Fruit fly (Drosophila melanogaster): ENCODE data around the gene tko.

The tko gene

dm6 chrX:2443798-2444197 lies at the start of gene tko:
Gene tko, minus strand, starts transcription at chrX:2443976.
- no peak for TF ChIP-seq cic (GFP tag; optimal IDR thresholded peaks at IDR 0.05)
- peak; percentile 84 for TF ChIP-seq bab1 (GFP tag; optimal IDR thresholded peaks at IDR 0.05)
- peak; percentile 15 for TF ChIP-seq ovo (GFP tag; optimal IDR thresholded peaks at IDR 0.05)
- peak; percentile 7 for TF ChIP-seq Mnt (GFP tag; optimal IDR thresholded peaks at IDR 0.05)
- peak; percentile 36 for TF ChIP-seq CG1620 (GFP tag; optimal IDR thresholded peaks at IDR 0.05)
- no peak for TF ChIP-seq Clk (GFP tag; optimal IDR thresholded peaks at IDR 0.05)

dm6 chrX:2469843-2470442 lies 26.2 kb upstream of the tko start, which contains the start of gene boi:
Gene boi, minus strand, starts transcription at chrX:2470043.
- TF ChIP-seq Mnt (GFP tag; optimal IDR thresholded peaks at IDR 0.05) (no peak), CG5204 (GFP tag; optimal IDR thresholded peaks at IDR 0.05) (no peak), toe (GFP tag; optimal IDR thresholded peaks at IDR 0.05) (no peak), CG7101 (tag; optimal IDR thresholded peaks at IDR 0.05) (no peak), tj (GFP tag; optimal IDR thresholded peaks at IDR 0.05) (no peak), CG11617 (GFP tag; optimal IDR thresholded peaks at IDR 0.05) (no peak), CG12768 (GFP tag; optimal IDR thresholded peaks at IDR 0.05) (no peak), Clk (GFP tag; optimal IDR thresholded peaks at IDR 0.05) (no peak), kay (GFP tag; ENCODE audit: borderline replicate concordance) (no peak), cnc (optimal IDR thresholded peaks at IDR 0.05) (no peak), CG33017 (tag; optimal IDR thresholded peaks at IDR 0.05) (no peak), Hr96 (GFP tag; optimal IDR thresholded peaks at IDR 0.05) (no peak)

dm6 chrX:2468576-2468975 lies 24.8 kb upstream of the tko start:
- TF ChIP-seq CG7045 (GFP tag; optimal IDR thresholded peaks at IDR 0.05): no peak
- TF ChIP-seq CG33017 (tag; optimal IDR thresholded peaks at IDR 0.05): no peak
- TF ChIP-seq bab1 (GFP tag; optimal IDR thresholded peaks at IDR 0.05): no peak
- no peak for TF ChIP-seq CG7101 (tag; optimal IDR thresholded peaks at IDR 0.05)
- TF ChIP-seq tj (GFP tag; optimal IDR thresholded peaks at IDR 0.05): no peak
- no peak for TF ChIP-seq kay (GFP tag; ENCODE audit: borderline replicate concordance)
- TF ChIP-seq CG11617 (GFP tag; optimal IDR thresholded peaks at IDR 0.05): no peak
- TF ChIP-seq ovo (GFP tag; optimal IDR thresholded peaks at IDR 0.05): no peak
- TF ChIP-seq Mnt (GFP tag; optimal IDR thresholded peaks at IDR 0.05): no peak
- TF ChIP-seq CG1620 (GFP tag; optimal IDR thresholded peaks at IDR 0.05): no peak
- no peak for TF ChIP-seq pad (GFP tag; optimal IDR thresholded peaks at IDR 0.05)
- no peak for TF ChIP-seq Hr96 (GFP tag; optimal IDR thresholded peaks at IDR 0.05)
- TF ChIP-seq Crg-1 (GFP tag; optimal IDR thresholded peaks at IDR 0.05): no peak

dm6 chrX:2466919-2467318 lies 23.1 kb upstream of the tko start:
- TF ChIP-seq Mnt (GFP tag; optimal IDR thresholded peaks at IDR 0.05): no peak
- TF ChIP-seq CG1620 (GFP tag; optimal IDR thresholded peaks at IDR 0.05): no peak
- TF ChIP-seq Crg-1 (GFP tag; optimal IDR thresholded peaks at IDR 0.05): no peak
- TF ChIP-seq cic (GFP tag; optimal IDR thresholded peaks at IDR 0.05): no peak
- no peak for TF ChIP-seq bab1 (GFP tag; optimal IDR thresholded peaks at IDR 0.05)
- TF ChIP-seq CG5204 (GFP tag; optimal IDR thresholded peaks at IDR 0.05): no peak
- TF ChIP-seq CG14711 (tag; optimal IDR thresholded peaks at IDR 0.05): no peak
- no peak for TF ChIP-seq ovo (GFP tag; optimal IDR thresholded peaks at IDR 0.05)
- no peak for TF ChIP-seq tj (GFP tag; optimal IDR thresholded peaks at IDR 0.05)
- TF ChIP-seq kay (GFP tag; ENCODE audit: borderline replicate concordance): no peak

- TF ChIP-seq toe (GFP tag; optimal IDR thresholded peaks at IDR 0.05) (no peak), tj (GFP tag; optimal IDR thresholded peaks at IDR 0.05) (no peak), CG7101 (tag; optimal IDR thresholded peaks at IDR 0.05) (no peak), bab1 (GFP tag; optimal IDR thresholded peaks at IDR 0.05) (no peak), CG14711 (tag; optimal IDR thresholded peaks at IDR 0.05) (no peak), Crg-1 (GFP tag; optimal IDR thresholded peaks at IDR 0.05) (no peak), cic (GFP tag; optimal IDR thresholded peaks at IDR 0.05) (no peak), pad (GFP tag; optimal IDR thresholded peaks at IDR 0.05) (no peak), Clk (GFP tag; optimal IDR thresholded peaks at IDR 0.05) (no peak), CG1620 (GFP tag; optimal IDR thresholded peaks at IDR 0.05) (no peak), CG5204 (GFP tag; optimal IDR thresholded peaks at IDR 0.05) (no peak), CG33017 (tag; optimal IDR thresholded peaks at IDR 0.05) (no peak), CG7045 (GFP tag; optimal IDR thresholded peaks at IDR 0.05) (no peak), kay (GFP tag; ENCODE audit: borderline replicate concordance) (no peak), CG12768 (GFP tag; optimal IDR thresholded peaks at IDR 0.05) (no peak), Hr96 (GFP tag; optimal IDR thresholded peaks at IDR 0.05) (no peak)
Observed at dm6 chrX:2465687-2466086, 21.9 kb upstream of the tko start.

- TF ChIP-seq toe (GFP tag; optimal IDR thresholded peaks at IDR 0.05) (no peak), CG14711 (tag; optimal IDR thresholded peaks at IDR 0.05) (no peak), Clk (GFP tag; optimal IDR thresholded peaks at IDR 0.05) (no peak), ovo (GFP tag; optimal IDR thresholded peaks at IDR 0.05) (no peak), cnc (optimal IDR thresholded peaks at IDR 0.05) (no peak), CG11617 (GFP tag; optimal IDR thresholded peaks at IDR 0.05) (no peak), Crg-1 (GFP tag; optimal IDR thresholded peaks at IDR 0.05) (no peak), Mnt (GFP tag; optimal IDR thresholded peaks at IDR 0.05) (no peak), CG1620 (GFP tag; optimal IDR thresholded peaks at IDR 0.05) (no peak), bab1 (GFP tag; optimal IDR thresholded peaks at IDR 0.05) (no peak), cic (GFP tag; optimal IDR thresholded peaks at IDR 0.05) (no peak), CG33017 (tag; optimal IDR thresholded peaks at IDR 0.05) (no peak), tj (GFP tag; optimal IDR thresholded peaks at IDR 0.05) (no peak), kay (GFP tag; ENCODE audit: borderline replicate concordance) (no peak), Hr96 (GFP tag; optimal IDR thresholded peaks at IDR 0.05) (no peak), CG7101 (tag; optimal IDR thresholded peaks at IDR 0.05) (no peak), CG12768 (GFP tag; optimal IDR thresholded peaks at IDR 0.05) (no peak), CG7045 (GFP tag; optimal IDR thresholded peaks at IDR 0.05) (no peak), CG5204 (GFP tag; optimal IDR thresholded peaks at IDR 0.05) (no peak)
Observed at dm6 chrX:2464189-2464588, 20.4 kb upstream of the tko start.

Measured in whole organism, adult.